Worm (Caenorhabditis elegans) whole organism, L2 larva: ENCODE results near the gene D2062.1.

ENCODE experiments used
- ceh-16 ChIP-seq: fragments of 150-350 bp; optimal IDR thresholded peaks from 2 replicates; lab custom pipeline; 2014; ENCODE audit warnings: missing biosample characterization, missing genetic modification characterization
- egl-27 ChIP-seq: sonication (generic microtip); optimal IDR thresholded peaks from 3 replicates; lab custom pipeline; 2017; ENCODE audit warnings: missing biosample characterization, missing genetic modification reagents, missing genetic modification characterization
- elt-3 ChIP-seq: sonication (generic microtip); optimal IDR thresholded peaks from 2 replicates; lab custom pipeline; 2017; ENCODE audit warnings: missing biosample characterization, missing genetic modification characterization
- lin-11 ChIP-seq: fragments of 150-350 bp; sonication (generic microtip); optimal IDR thresholded peaks from 2 replicates; lab custom pipeline; 2014; ENCODE audit warnings: missing biosample characterization, missing genetic modification characterization, inconsistent platforms, mixed read lengths
- mdl-1 ChIP-seq, 2 experiments: fragments of 150-350 bp in 1 of 2; sonication (generic microtip) in 1 of 2; optimal IDR thresholded peaks; 2 replicates each; lab custom pipeline; 2017; ENCODE audit warnings: missing biosample characterization in 2 of 2, missing genetic modification characterization in 2 of 2
- nhr-12 ChIP-seq: fragments of 150-350 bp; optimal IDR thresholded peaks from 2 replicates; lab custom pipeline; 2014; ENCODE audit warnings: missing biosample characterization, missing genetic modification characterization
- nhr-21 ChIP-seq: fragments of 150-350 bp; optimal IDR thresholded peaks from 2 replicates; lab custom pipeline; 2014; ENCODE audit warnings: missing biosample characterization, missing genetic modification characterization
- nhr-25 ChIP-seq: fragments of 150-350 bp; sonication (generic microtip); optimal IDR thresholded peaks from 3 replicates; lab custom pipeline; 2014; ENCODE audit warnings: missing biosample characterization, missing genetic modification characterization
- nhr-6 ChIP-seq: fragments of 150-350 bp; optimal IDR thresholded peaks from 2 replicates; lab custom pipeline; 2014; ENCODE audit warnings: missing biosample characterization, missing genetic modification characterization
- peb-1 ChIP-seq: fragments of 150-350 bp; optimal IDR thresholded peaks from 2 replicates; lab custom pipeline; 2014; ENCODE audit warnings: missing biosample characterization, missing genetic modification characterization
- unc-62 ChIP-seq: fragments of 150-350 bp; optimal IDR thresholded peaks from 2 replicates; lab custom pipeline; 2014; ENCODE audit warnings: missing biosample characterization, missing genetic modification reagents, missing genetic modification characterization

DNA sequence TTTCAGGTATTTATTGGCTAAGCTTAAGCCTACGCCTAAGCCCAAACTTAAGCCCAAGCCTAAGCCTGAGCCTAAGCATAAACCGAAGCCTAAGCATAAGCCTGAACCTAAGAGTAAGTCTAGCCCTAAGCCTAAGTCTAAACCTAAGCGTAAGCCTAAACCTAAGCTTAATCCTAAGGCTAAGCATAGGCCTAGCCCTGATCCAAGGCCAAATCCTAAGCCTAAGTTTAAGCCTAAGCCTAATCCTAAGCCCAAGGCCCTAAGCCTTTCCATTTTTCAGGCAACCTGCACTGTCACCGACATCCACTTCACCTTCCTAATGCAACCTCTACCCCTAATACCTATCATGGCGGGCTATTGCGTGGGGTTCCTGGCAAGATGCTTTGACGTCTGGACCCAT is 20.3 kb upstream of the D2062.1 start:
- TF ChIP-seq nhr-12 (tag; lab: Kevin White, UChicago): no peak
- TF ChIP-seq nhr-6 (tag; lab: Kevin White, UChicago): no peak
- TF ChIP-seq nhr-25: no peak
- no peak for TF ChIP-seq peb-1 (tag; lab: Kevin White, UChicago)
- no peak for TF ChIP-seq ceh-16
- TF ChIP-seq elt-3 (tag; lab: Kevin White, UChicago): no peak
- no peak for TF ChIP-seq egl-27 (tag; lab: Kevin White, UChicago)
- TF ChIP-seq mdl-1 (tag; optimal IDR thresholded peaks at IDR 0.05; lab: Kevin White, UChicago): no peak
- TF ChIP-seq unc-62: no peak
- TF ChIP-seq nhr-21 (tag; lab: Kevin White, UChicago): no peak
- TF ChIP-seq lin-11: no peak
